Worm (Caenorhabditis elegans) whole organism, mixed stage, embryonic: ENCODE measurements around the gene pqn-94.
"Not testable (repeated sequence)": the region's sequence is repeated elsewhere in the genome, so short reads cannot be mapped to it uniquely, and the experiment has no call there.

Source experiments
- M03D4.4 ChIP-seq: sonication (generic microtip); optimal IDR thresholded peaks from 2 replicates; lab custom pipeline; 2017; ENCODE audit warnings: mild to moderate bottlenecking, missing genetic modification characterization, missing compliant biosample characterization
- bed-3 ChIP-seq: fragments of 200-800 bp; sonication (Bioruptor generic); optimal IDR thresholded peaks from 3 replicates; lab custom pipeline; 2018; ENCODE audit warnings: mild to moderate bottlenecking, missing genetic modification characterization, moderate library complexity, missing compliant biosample characterization
- blmp-1 ChIP-seq: fragments of 150-350 bp; optimal IDR thresholded peaks from 2 replicates; lab custom pipeline; 2014; ENCODE audit warnings: missing biosample characterization, missing genetic modification characterization
- ceh-39 ChIP-seq: fragments of 150-350 bp; optimal IDR thresholded peaks from 2 replicates; lab custom pipeline; 2014; ENCODE audit warnings: missing biosample characterization, missing genetic modification characterization
- ceh-43 ChIP-seq: fragments of 200-800 bp; sonication (Bioruptor generic); optimal IDR thresholded peaks from 2 replicates; lab custom pipeline; 2018; ENCODE audit warnings: mild to moderate bottlenecking, missing genetic modification characterization, moderate library complexity, missing compliant biosample characterization
- ceh-83 ChIP-seq: fragments of 200-800 bp; sonication (Bioruptor generic); optimal IDR thresholded peaks from 2 replicates; lab custom pipeline; 2018; ENCODE audit warnings: mild to moderate bottlenecking, missing genetic modification characterization, missing compliant biosample characterization
- cnd-1 ChIP-seq: fragments of 200-800 bp; sonication (Bioruptor generic); optimal IDR thresholded peaks from 2 replicates; lab custom pipeline; 2018; ENCODE audit warnings: mild to moderate bottlenecking, missing genetic modification characterization, missing compliant biosample characterization
- drap-1 ChIP-seq: fragments of 200-800 bp; sonication (Bioruptor generic); optimal IDR thresholded peaks from 3 replicates; lab custom pipeline; 2018; ENCODE audit warnings: mild to moderate bottlenecking, missing genetic modification characterization, missing compliant biosample characterization
- elt-1 ChIP-seq: sonication (generic microtip); optimal IDR thresholded peaks from 2 replicates; lab custom pipeline; 2017; ENCODE audit warnings: missing genetic modification characterization, mild to moderate bottlenecking, missing compliant biosample characterization, antibody characterized with exemption, moderate library complexity, borderline replicate concordance; ENCODE audit not compliant: insufficient read depth
- flh-1 ChIP-seq: fragments of 200-800 bp; sonication (Bioruptor generic); optimal IDR thresholded peaks from 2 replicates; lab custom pipeline; 2018; ENCODE audit warnings: mild to moderate bottlenecking, missing genetic modification characterization, moderate library complexity, missing compliant biosample characterization
- hlh-1 ChIP-seq: fragments of 150-350 bp; optimal IDR thresholded peaks from 2 replicates; lab custom pipeline; 2014; ENCODE audit warnings: missing biosample characterization, missing genetic modification reagents, missing genetic modification characterization
- lin-32 ChIP-seq: fragments of 200-800 bp; sonication (Bioruptor generic); optimal IDR thresholded peaks from 2 replicates; lab custom pipeline; 2018; ENCODE audit warnings: mild to moderate bottlenecking, missing genetic modification characterization, missing compliant biosample characterization
- lsy-2 ChIP-seq: fragments of 150-350 bp; optimal IDR thresholded peaks from 2 replicates; lab custom pipeline; 2014; ENCODE audit warnings: missing biosample characterization, missing genetic modification characterization
- mab-5 ChIP-seq: fragments of 150-350 bp; optimal IDR thresholded peaks from 2 replicates; lab custom pipeline; 2014; ENCODE audit warnings: missing biosample characterization, missing genetic modification characterization
- mep-1 ChIP-seq: fragments of 150-350 bp; optimal IDR thresholded peaks from 2 replicates; lab custom pipeline; 2017; ENCODE audit warnings: missing biosample characterization, missing genetic modification reagents, missing genetic modification characterization, inconsistent platforms
- mls-2 ChIP-seq: sonication (generic microtip); optimal IDR thresholded peaks from 2 replicates; lab custom pipeline; 2016; ENCODE audit warnings: mild to moderate bottlenecking, missing genetic modification characterization, moderate library complexity, missing compliant biosample characterization
- nhr-12 ChIP-seq: fragments of 150-350 bp; optimal IDR thresholded peaks from 2 replicates; lab custom pipeline; 2014; ENCODE audit warnings: missing biosample characterization, missing genetic modification characterization
- nhr-2 ChIP-seq: fragments of 150-350 bp; optimal IDR thresholded peaks from 2 replicates; lab custom pipeline; 2014; ENCODE audit warnings: missing biosample characterization, missing genetic modification characterization
- nhr-237 ChIP-seq: fragments of 150-350 bp; optimal IDR thresholded peaks from 2 replicates; lab custom pipeline; 2014; ENCODE audit warnings: missing biosample characterization, missing genetic modification characterization
- nhr-28 ChIP-seq: fragments of 150-350 bp; optimal IDR thresholded peaks from 2 replicates; lab custom pipeline; 2014; ENCODE audit warnings: missing biosample characterization, missing genetic modification characterization
- nhr-76 ChIP-seq: sonication (generic microtip); optimal IDR thresholded peaks from 2 replicates; lab custom pipeline; 2017; ENCODE audit warnings: missing biosample characterization, missing genetic modification characterization
- pha-4 ChIP-seq: fragments of 150-350 bp; optimal IDR thresholded peaks from 2 replicates; lab custom pipeline; 2018; ENCODE audit warnings: missing biosample characterization, missing genetic modification reagents, missing genetic modification characterization
- sem-2 ChIP-seq: fragments of 200-800 bp; sonication (Bioruptor generic); optimal IDR thresholded peaks from 2 replicates; lab custom pipeline; 2018; ENCODE audit warnings: mild to moderate bottlenecking, missing genetic modification characterization, missing compliant biosample characterization
- snpc-4 ChIP-seq: fragments of 150-350 bp; optimal IDR thresholded peaks from 2 replicates; lab custom pipeline; 2014; ENCODE audit warnings: missing biosample characterization, missing genetic modification characterization
- sptf-1 ChIP-seq: sonication (generic microtip); optimal IDR thresholded peaks from 2 replicates; lab custom pipeline; 2017; ENCODE audit warnings: mild to moderate bottlenecking, missing genetic modification characterization, moderate library complexity, missing compliant biosample characterization
- tbx-8 ChIP-seq: fragments of 200-800 bp; sonication (Bioruptor generic); optimal IDR thresholded peaks from 2 replicates; lab custom pipeline; 2018; ENCODE audit warnings: mild to moderate bottlenecking, missing genetic modification characterization, moderate library complexity, missing compliant biosample characterization
- unc-120 ChIP-seq: sonication (generic microtip); optimal IDR thresholded peaks from 2 replicates; lab custom pipeline; 2017; ENCODE audit warnings: missing genetic modification characterization, missing compliant biosample characterization; ENCODE audit not compliant: poor library complexity, severe bottlenecking
- unc-39 ChIP-seq: fragments of 150-350 bp; optimal IDR thresholded peaks from 2 replicates; lab custom pipeline; 2014; ENCODE audit warnings: missing biosample characterization, missing genetic modification characterization
- unc-62 ChIP-seq: fragments of 150-350 bp; optimal IDR thresholded peaks from 2 replicates; lab custom pipeline; 2014; ENCODE audit warnings: missing biosample characterization, missing genetic modification reagents, missing genetic modification characterization
- zip-8 ChIP-seq: fragments of 150-350 bp; optimal IDR thresholded peaks from 2 replicates; lab custom pipeline; 2014; ENCODE audit warnings: missing biosample characterization, missing genetic modification characterization
- ztf-11 ChIP-seq: fragments of 150-350 bp; optimal IDR thresholded peaks from 2 replicates; lab custom pipeline; 2014; ENCODE audit warnings: missing biosample characterization, missing genetic modification characterization

The pqn-94 gene

ce11 chrV:20305803-20306202 lies 26.1 kb upstream of the pqn-94 start, which contains the start of gene ZC15.1:
TSS of gene ZC15.1 (plus strand) at chrV:20306103.
- no peak for TF ChIP-seq nhr-2
- TF ChIP-seq nhr-76 (tag; lab: Kevin White, UChicago), result no peak
- TF ChIP-seq nhr-12 (tag; lab: Kevin White, UChicago), result no peak
- TF ChIP-seq elt-1 (tag; lab: Kevin White, UChicago), result no peak
- TF ChIP-seq unc-120, result no peak
- TF ChIP-seq ceh-83 (GFP tag; lab: Kevin White, UChicago), result no peak
- no peak for TF ChIP-seq bed-3
- TF ChIP-seq ceh-39 (tag; lab: Kevin White, UChicago), result no peak
- no peak for TF ChIP-seq mep-1 (tag; lab: Kevin White, UChicago)
- TF ChIP-seq mls-2, result no peak
- no peak for TF ChIP-seq sem-2 (GFP tag; lab: Kevin White, UChicago)

ce11 chrV:20303288-20303687 lies 23.6 kb upstream of the pqn-94 start, which contains the start of gene ZC15.3:
TSS of gene ZC15.3 (plus strand) at chrV:20303588.
- not testable (repeated sequence) for TF ChIP-seq nhr-28; unc-62 (GFP tag; lab: Kevin White, UChicago); sptf-1

- TF ChIP-seq ceh-39 (tag; lab: Kevin White, UChicago) (no peak), hlh-1 (tag; lab: Kevin White, UChicago) (no peak), lin-32 (no peak), ceh-43 (GFP tag; lab: Kevin White, UChicago) (no peak), ztf-11 (no peak), pha-4 (tag; lab: Kevin White, UChicago) (no peak)
Measured at ce11 chrV:20297650-20298049, 18.0 kb upstream of the pqn-94 start, which contains the start of gene ZC15.5. TSS of gene ZC15.5 (plus strand) at chrV:20297950.

ce11 chrV:20294388-20294787 lies 14.7 kb upstream of the pqn-94 start, which contains the start of gene clec-261:
TSS of gene clec-261 (minus strand) at chrV:20294488.
- TF ChIP-seq cnd-1 (tag; lab: Kevin White, UChicago) (no peak), zip-8 (tag; lab: Kevin White, UChicago) (no peak), ztf-11 (no peak), flh-1 (GFP tag; lab: Kevin White, UChicago) (no peak), tbx-8 (no peak), nhr-2 (no peak), unc-39 (tag; lab: Kevin White, UChicago) (no peak), mab-5 (tag; lab: Kevin White, UChicago) (no peak), elt-1 (tag; lab: Kevin White, UChicago) (no peak), mep-1 (tag; lab: Kevin White, UChicago) (no peak), drap-1 (no peak), blmp-1 (tag; lab: Kevin White, UChicago) (no peak), pha-4 (tag; lab: Kevin White, UChicago) (no peak), bed-3 (no peak), lsy-2 (tag; lab: Kevin White, UChicago) (no peak)

- TF ChIP-seq unc-62 (GFP tag; lab: Kevin White, UChicago), result no peak
- no peak for TF ChIP-seq M03D4.4 (tag; lab: Kevin White, UChicago)
Measured at ce11 chrV:20289317-20289716, 9.7 kb upstream of the pqn-94 start, which contains the start of gene mlt-4. TSS of gene mlt-4 (minus strand) at chrV:20289417.

ce11 chrV:20282827-20283226 lies 3.2 kb upstream of the pqn-94 start:
- no peak for TF ChIP-seq snpc-4 (tag; lab: Kevin White, UChicago)
- TF ChIP-seq ceh-39 (tag; lab: Kevin White, UChicago), result no peak
- TF ChIP-seq nhr-237 (tag; lab: Kevin White, UChicago), result no peak
- TF ChIP-seq unc-120, result no peak
